Worm (Caenorhabditis elegans): ENCODE data around the gene srg-53.

- no peak for TF ChIP-seq hnd-1 (tag; optimal IDR thresholded peaks at IDR 0.05)
- TF ChIP-seq tra-4 (tag; optimal IDR thresholded peaks at IDR 0.05), result no peak
- no peak for TF ChIP-seq flt-1 (GFP tag; IDR thresholded peaks at IDR 0.05)
- TF ChIP-seq ama-1 (optimal IDR thresholded peaks at IDR 0.05), result no peak
- no peak for TF ChIP-seq sea-1 (GFP tag; conservative IDR thresholded peaks at IDR 0.05)
- TF ChIP-seq scrt-1 (GFP tag; IDR thresholded peaks at IDR 0.05), result no peak
- no peak for TF ChIP-seq tbx-11 (GFP tag; IDR thresholded peaks at IDR 0.05)
- TF ChIP-seq ets-7 (tag; optimal IDR thresholded peaks at IDR 0.05), result no peak
- TF ChIP-seq aly-1 (tag; optimal IDR thresholded peaks at IDR 0.05), result no peak
- no peak for TF ChIP-seq ceh-13 (GFP tag; optimal IDR thresholded peaks at IDR 0.05)
- TF ChIP-seq tbx-37 (GFP tag; conservative IDR thresholded peaks at IDR 0.05), result no peak
These were observed 8.2 kb upstream of the srg-53 start, which contains the start of gene T02B11.4 for ce11 chrV:871029-871428.
